Worm (Caenorhabditis elegans): ENCODE measurements around the gene tag-52.

ce11 chrX:3695826-3696225, 17.5 kb upstream of the tag-52 start:
- TF ChIP-seq snpc-4 (tag; optimal IDR thresholded peaks at IDR 0.05) (no peak), ama-1 (optimal IDR thresholded peaks at IDR 0.05) (no peak), ztf-11 (tag; optimal IDR thresholded peaks at IDR 0.05) (no peak), elt-3 (tag; optimal IDR thresholded peaks at IDR 0.05) (no peak), pag-3 (tag; optimal IDR thresholded peaks at IDR 0.05; ENCODE audit: borderline replicate concordance, insufficient read depth) (no peak), fos-1 (tag; optimal IDR thresholded peaks at IDR 0.05) (no peak), egl-13 (tag; optimal IDR thresholded peaks at IDR 0.05) (no peak), fkh-8 (tag; optimal IDR thresholded peaks at IDR 0.05) (no peak), nhr-90 (tag; optimal IDR thresholded peaks at IDR 0.05; ENCODE audit: poor library complexity) (no peak), pax-3 (tag; optimal IDR thresholded peaks at IDR 0.05) (no peak), lir-3 (tag; optimal IDR thresholded peaks at IDR 0.05; ENCODE audit: poor library complexity) (no peak), unc-130 (tag; optimal IDR thresholded peaks at IDR 0.05) (no peak), mep-1 (tag; optimal IDR thresholded peaks at IDR 0.05) (no peak), swsn-7 (tag; optimal IDR thresholded peaks at IDR 0.05) (no peak)
